Worm (Caenorhabditis elegans) whole organism, L1 larva: ENCODE data around the gene srt-30.

Experiments
- C16A3.4 ChIP-seq: fragments of 150-350 bp; optimal IDR thresholded peaks from 2 replicates; lab custom pipeline; 2014; ENCODE audit warnings: missing biosample characterization, missing genetic modification characterization
- Y116A8C.19 ChIP-seq: sonication (generic microtip); optimal IDR thresholded peaks from 2 replicates; lab custom pipeline; 2016; ENCODE audit warnings: missing compliant biosample characterization, missing genetic modification characterization, borderline replicate concordance
- aly-2 ChIP-seq: fragments of 150-350 bp; optimal IDR thresholded peaks from 2 replicates; lab custom pipeline; 2014; ENCODE audit warnings: missing biosample characterization, missing genetic modification characterization
- ceh-63 ChIP-seq: fragments of 200-800 bp; sonication (Bioruptor generic); optimal IDR thresholded peaks from 2 replicates; lab custom pipeline; 2018; ENCODE audit warnings: mild to moderate bottlenecking, missing genetic modification characterization, missing compliant biosample characterization
- ceh-82 ChIP-seq, 3 experiments: fragments of 150-350 bp in 1 of 3; sonication (generic microtip) in 2 of 3; optimal IDR thresholded peaks; 2 replicates each; lab custom pipeline; 2014 to 2017; ENCODE audit warnings: missing biosample characterization in 3 of 3, missing genetic modification characterization in 3 of 3
- ceh-88 ChIP-seq: fragments of 200-800 bp; sonication (Bioruptor generic); IDR thresholded peaks from 2 replicates; pipeline ENCODE4 v1.3.6; 2022; ENCODE audit warnings: missing genetic modification characterization, missing compliant biosample characterization
- ces-1 ChIP-seq: fragments of 150-350 bp; optimal IDR thresholded peaks from 2 replicates; lab custom pipeline; 2014; ENCODE audit warnings: missing biosample characterization, missing genetic modification reagents, missing genetic modification characterization
- dsc-1 ChIP-seq: sonication (generic microtip); optimal IDR thresholded peaks from 2 replicates; lab custom pipeline; 2016; ENCODE audit warnings: mild to moderate bottlenecking, missing genetic modification characterization, missing compliant biosample characterization
- efl-3 ChIP-seq: fragments of 200-800 bp; sonication (Bioruptor generic); optimal IDR thresholded peaks from 2 replicates; lab custom pipeline; 2018; ENCODE audit warnings: mild to moderate bottlenecking, missing genetic modification characterization, missing compliant biosample characterization
- elt-2 ChIP-seq: sonication (generic microtip); optimal IDR thresholded peaks from 2 replicates; lab custom pipeline; 2016; ENCODE audit warnings: missing genetic modification characterization, mild to moderate bottlenecking, inconsistent platforms, missing compliant biosample characterization, missing genetic modification reagents
- fkh-4 ChIP-seq: sonication (generic microtip); optimal IDR thresholded peaks from 2 replicates; lab custom pipeline; 2016; ENCODE audit warnings: missing compliant biosample characterization, missing genetic modification characterization, borderline replicate concordance
- fkh-8 ChIP-seq: sonication (generic microtip); optimal IDR thresholded peaks from 2 replicates; lab custom pipeline; 2016; ENCODE audit warnings: mild to moderate bottlenecking, missing genetic modification characterization, missing compliant biosample characterization
- fos-1 ChIP-seq: fragments of 150-350 bp; optimal IDR thresholded peaks from 2 replicates; lab custom pipeline; 2014; ENCODE audit warnings: missing biosample characterization, missing genetic modification characterization
- grh-1 ChIP-seq: fragments of 200-800 bp; sonication (Bioruptor generic); IDR thresholded peaks from 2 replicates; pipeline ENCODE4 v1.3.6; 2022; ENCODE audit warnings: missing genetic modification reagents, missing genetic modification characterization, missing compliant biosample characterization
- hlh-17 ChIP-seq: fragments of 200-800 bp; sonication (Bioruptor generic); optimal IDR thresholded peaks from 2 replicates; lab custom pipeline; 2018; ENCODE audit warnings: missing genetic modification characterization, mild to moderate bottlenecking, missing compliant biosample characterization, moderate library complexity, borderline replicate concordance
- hlh-4 ChIP-seq: sonication (generic microtip); optimal IDR thresholded peaks from 2 replicates; lab custom pipeline; 2016; ENCODE audit warnings: mild to moderate bottlenecking, missing genetic modification characterization, missing compliant biosample characterization
- jun-1 ChIP-seq: fragments of 150-350 bp; optimal IDR thresholded peaks from 2 replicates; lab custom pipeline; 2014; ENCODE audit warnings: missing biosample characterization, missing genetic modification reagents, missing genetic modification characterization
- lin-13 ChIP-seq: fragments of 150-350 bp; optimal IDR thresholded peaks from 2 replicates; lab custom pipeline; 2014; ENCODE audit warnings: missing biosample characterization, missing genetic modification reagents, missing genetic modification characterization
- lin-14 ChIP-seq: fragments of 200-800 bp; sonication (Bioruptor generic); optimal IDR thresholded peaks from 2 replicates; lab custom pipeline; 2018; ENCODE audit warnings: mild to moderate bottlenecking, missing genetic modification characterization, moderate library complexity, missing compliant biosample characterization
- lin-15B ChIP-seq: fragments of 150-350 bp; sonication (generic microtip); optimal IDR thresholded peaks from 3 replicates; lab custom pipeline; 2014; ENCODE audit warnings: missing biosample characterization, missing genetic modification characterization
- lin-35 ChIP-seq, 2 experiments: fragments of 150-350 bp; optimal IDR thresholded peaks; 2 replicates each; lab custom pipeline; 2014; ENCODE audit warnings: missing biosample characterization in 2 of 2, missing genetic modification characterization in 2 of 2, missing genetic modification reagents in 2 of 2
- mep-1 ChIP-seq: fragments of 150-350 bp; optimal IDR thresholded peaks from 2 replicates; lab custom pipeline; 2014; ENCODE audit warnings: missing biosample characterization, missing genetic modification characterization
- nhr-11 ChIP-seq: fragments of 150-350 bp; optimal IDR thresholded peaks from 2 replicates; lab custom pipeline; 2014; ENCODE audit warnings: missing biosample characterization, missing genetic modification characterization
- nhr-28 ChIP-seq: fragments of 150-350 bp; optimal IDR thresholded peaks from 2 replicates; lab custom pipeline; 2014; ENCODE audit warnings: missing biosample characterization, missing genetic modification characterization
- nhr-71 ChIP-seq: sonication (generic microtip); optimal IDR thresholded peaks from 2 replicates; lab custom pipeline; 2016; ENCODE audit warnings: mild to moderate bottlenecking, missing genetic modification characterization, moderate library complexity, missing compliant biosample characterization
- nhr-85 ChIP-seq: sonication (generic microtip); peaks from one replicate; lab custom pipeline; 2016; ENCODE audit warnings: missing genetic modification characterization, inconsistent platforms, missing compliant biosample characterization
- pag-3 ChIP-seq: sonication (generic microtip); optimal IDR thresholded peaks from 2 replicates; lab custom pipeline; 2017; ENCODE audit warnings: missing genetic modification characterization, mild to moderate bottlenecking, missing compliant biosample characterization, antibody characterized with exemption, borderline replicate concordance; ENCODE audit not compliant: insufficient read depth
- pax-3 ChIP-seq: fragments of 200-800 bp; sonication (Bioruptor generic); optimal IDR thresholded peaks from 2 replicates; lab custom pipeline; 2018; ENCODE audit warnings: mild to moderate bottlenecking, missing genetic modification characterization, moderate library complexity, missing compliant biosample characterization
- pqm-1 ChIP-seq: sonication (generic microtip); optimal IDR thresholded peaks from 3 replicates; lab custom pipeline; 2017; ENCODE audit warnings: missing biosample characterization, missing genetic modification characterization
- sox-4 ChIP-seq: sonication (generic microtip); optimal IDR thresholded peaks from 2 replicates; lab custom pipeline; 2016; ENCODE audit warnings: missing genetic modification characterization, missing compliant biosample characterization
- sup-37 ChIP-seq: fragments of 200-800 bp; sonication (Bioruptor generic); optimal IDR thresholded peaks from 2 replicates; lab custom pipeline; 2018; ENCODE audit warnings: mild to moderate bottlenecking, missing genetic modification characterization, missing compliant biosample characterization
- swsn-7 ChIP-seq: sonication (generic microtip); optimal IDR thresholded peaks from 2 replicates; lab custom pipeline; 2016; ENCODE audit warnings: missing genetic modification characterization, missing compliant biosample characterization
- tbx-2 ChIP-seq: sonication (generic microtip); optimal IDR thresholded peaks from 2 replicates; lab custom pipeline; 2016; ENCODE audit warnings: missing genetic modification characterization, missing compliant biosample characterization
- unc-86 ChIP-seq: sonication (generic microtip); optimal IDR thresholded peaks from 2 replicates; lab custom pipeline; 2016; ENCODE audit warnings: missing genetic modification characterization, missing compliant biosample characterization
- vab-15 ChIP-seq: sonication (generic microtip); optimal IDR thresholded peaks from 2 replicates; lab custom pipeline; 2017; ENCODE audit warnings: missing genotype, mild to moderate bottlenecking, missing genetic modification characterization, missing compliant biosample characterization
- zip-4 ChIP-seq: fragments of 200-800 bp; sonication (Bioruptor generic); optimal IDR thresholded peaks from 2 replicates; lab custom pipeline; 2018; ENCODE audit warnings: mild to moderate bottlenecking, missing genetic modification characterization, moderate library complexity, missing compliant biosample characterization

srt-30 gene

DNA sequence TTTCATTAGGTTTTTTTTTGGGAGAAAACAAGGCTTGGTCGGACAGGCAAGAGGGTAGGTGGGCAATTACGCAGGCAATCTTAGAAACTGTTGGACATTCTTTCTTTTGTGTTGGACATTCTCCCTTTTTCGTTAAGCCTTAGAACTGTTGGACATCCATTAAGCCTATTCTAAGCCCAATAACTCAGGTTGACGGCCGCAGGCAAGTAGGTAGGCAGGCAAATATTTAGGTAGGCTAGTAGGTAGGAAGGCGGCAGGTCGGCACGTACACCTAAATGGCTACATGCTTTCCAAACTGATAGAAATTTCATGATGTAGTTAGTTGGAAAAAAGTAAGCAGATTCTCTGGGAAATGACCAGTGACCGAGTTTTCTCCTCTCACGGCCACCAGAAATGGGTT lies 31.8 kb upstream of the srt-30 start:
- TF ChIP-seq pax-3 (tag; lab: Kevin White, UChicago) (no peak), zip-4 (no peak), pag-3 (tag; lab: Kevin White, UChicago) (no peak), lin-15B (tag; lab: Kevin White, UChicago) (no peak), ceh-88 (no peak), pqm-1 (tag; lab: Kevin White, UChicago) (no peak), C16A3.4 (no peak), ceh-82 (tag; optimal IDR thresholded peaks at IDR 0.05; lab: Kevin White, UChicago) (no peak), lin-13 (GFP tag; lab: Kevin White, UChicago) (no peak), tbx-2 (tag; lab: Kevin White, UChicago) (no peak), nhr-28 (tag; lab: Kevin White, UChicago) (no peak), hlh-17 (no peak), sox-4 (tag; lab: Kevin White, UChicago) (no peak), grh-1 (GFP tag; lab: Robert Waterston, UW) (no peak)

DNA sequence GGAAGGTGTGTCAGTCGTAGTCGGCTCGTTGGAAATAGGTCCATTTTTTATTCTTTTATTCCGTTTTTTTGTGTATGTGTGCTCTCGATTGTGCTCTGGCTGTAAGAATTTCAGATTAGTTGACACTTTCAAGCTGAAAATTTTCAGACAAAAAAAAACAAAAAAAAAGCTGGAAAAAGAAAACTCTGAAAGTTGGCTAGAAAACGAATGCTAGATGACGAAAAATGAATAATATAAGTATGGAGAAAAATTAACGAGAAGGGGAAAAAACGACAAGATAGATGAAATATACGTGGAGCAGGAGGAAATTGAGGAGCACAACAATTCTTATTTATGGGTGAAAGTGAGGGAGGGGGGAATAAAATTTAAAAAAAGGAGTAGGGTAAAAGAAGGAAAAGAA lies 31.3 kb upstream of the srt-30 start, which contains the start of gene H10D18.5:
H10D18.5 (minus strand) TSS at position 101 of the 400 bp plus-strand sequence.
- TF ChIP-seq fkh-8 (no peak), nhr-85 (tag; lab: Kevin White, UChicago) (peak; percentile 17)

DNA sequence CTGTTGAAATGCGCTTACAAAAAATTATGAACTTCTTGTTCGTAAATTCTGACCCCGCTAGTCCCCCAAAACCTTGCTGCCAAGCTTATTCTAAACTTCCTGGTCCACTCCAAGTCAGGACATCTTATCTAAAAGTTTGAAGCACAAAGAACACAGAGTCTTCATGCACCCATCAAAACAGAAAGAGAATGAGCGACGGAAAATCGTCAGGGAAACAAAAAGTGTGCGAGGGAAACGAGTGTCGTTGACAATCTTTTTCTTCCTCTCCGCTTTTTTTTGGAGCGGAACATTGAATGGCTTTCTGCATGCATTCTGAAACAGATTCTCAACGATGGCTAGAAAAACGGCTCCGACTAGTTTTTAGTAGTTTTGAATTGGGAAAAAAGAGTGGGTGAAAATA lies 24.9 kb upstream of the srt-30 start:
- TF ChIP-seq lin-14 (GFP tag; lab: Kevin White, UChicago), result no peak
- no peak for TF ChIP-seq Y116A8C.19
- TF ChIP-seq nhr-11, result no peak
- TF ChIP-seq lin-35 (GFP tag; optimal IDR thresholded peaks at IDR 0.05; lab: Kevin White, UChicago), result no peak
- no peak for TF ChIP-seq swsn-7
- no peak for TF ChIP-seq ceh-63 (GFP tag; lab: Kevin White, UChicago)
- TF ChIP-seq hlh-4 (tag; lab: Kevin White, UChicago), result no peak
- TF ChIP-seq efl-3 (GFP tag; lab: Kevin White, UChicago), result no peak
- no peak for TF ChIP-seq nhr-71
- TF ChIP-seq pax-3 (tag; lab: Kevin White, UChicago), result no peak
- no peak for TF ChIP-seq ces-1 (GFP tag; lab: Kevin White, UChicago)
- no peak for TF ChIP-seq mep-1
- no peak for TF ChIP-seq pqm-1 (tag; lab: Kevin White, UChicago)
- TF ChIP-seq aly-2, result no peak
- no peak for TF ChIP-seq fkh-4 (tag; lab: Kevin White, UChicago)

DNA sequence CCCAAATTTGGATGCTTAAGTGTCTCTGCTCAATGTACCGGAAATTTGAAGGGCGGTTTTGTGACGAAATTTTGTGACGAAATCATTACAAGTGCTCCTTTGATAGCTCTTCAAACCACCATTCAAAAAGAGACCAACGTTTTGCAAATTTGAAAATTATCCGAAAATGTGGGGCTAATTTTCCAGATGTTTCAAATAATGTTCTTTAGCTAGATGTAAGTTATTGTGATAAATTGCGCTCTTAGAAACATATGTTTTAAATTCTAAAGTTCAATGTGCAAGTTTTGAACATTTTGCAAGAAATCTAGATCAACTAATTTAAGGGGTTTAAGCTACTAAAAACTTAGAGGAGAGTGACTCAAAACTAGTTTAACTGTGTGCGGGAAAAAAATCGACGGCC lies 20.6 kb upstream of the srt-30 start:
- TF ChIP-seq ces-1 (GFP tag; lab: Kevin White, UChicago), result no peak
- no peak for TF ChIP-seq vab-15 (tag; lab: Kevin White, UChicago)
- TF ChIP-seq nhr-85 (tag; lab: Kevin White, UChicago), result peak; percentile 15
- peak; percentile 91 for TF ChIP-seq dsc-1 (tag; lab: Kevin White, UChicago)
- TF ChIP-seq lin-13 (GFP tag; lab: Kevin White, UChicago), result no peak
- TF ChIP-seq fkh-4 (tag; lab: Kevin White, UChicago), result peak; percentile 88
- TF ChIP-seq ceh-63 (GFP tag; lab: Kevin White, UChicago), result no peak
- TF ChIP-seq unc-86 (tag; lab: Kevin White, UChicago), result no peak
- no peak for TF ChIP-seq Y116A8C.19
- no peak for TF ChIP-seq lin-35 (GFP tag; optimal IDR thresholded peaks at IDR 0.05; lab: Kevin White, UChicago)
- no peak for TF ChIP-seq sup-37 (GFP tag; lab: Kevin White, UChicago)
- no peak for TF ChIP-seq fos-1 (tag; lab: Kevin White, UChicago)
- TF ChIP-seq nhr-28 (tag; lab: Kevin White, UChicago), result no peak
- TF ChIP-seq elt-2 (tag; lab: Kevin White, UChicago), result no peak
- TF ChIP-seq fkh-8, result no peak
- TF ChIP-seq jun-1 (tag; lab: Kevin White, UChicago), result no peak
- no peak for TF ChIP-seq sox-4 (tag; lab: Kevin White, UChicago)
